Fruit fly (Drosophila melanogaster) whole organism, prepupa: ENCODE data around the gene CG31548.

Experiments used
- CG10631 ChIP-seq: fragments of 200-800 bp; sonication (Bioruptor generic); optimal IDR thresholded peaks from 2 replicates; lab custom pipeline; 2016; ENCODE audit warnings: missing biosample characterization, missing genetic modification characterization
- CG10669 ChIP-seq: fragments of 200-800 bp; sonication (Bioruptor generic); optimal IDR thresholded peaks from 3 replicates; lab custom pipeline; 2018; ENCODE audit warnings: missing biosample characterization, mild to moderate bottlenecking, missing genetic modification characterization, moderate library complexity
- CG11294 ChIP-seq: fragments of 200-800 bp; sonication (Bioruptor generic); IDR thresholded peaks from 2 replicates; pipeline ENCODE4 v1.3.6; 2022; ENCODE audit warnings: missing biosample characterization, missing genetic modification characterization
- CG11762 ChIP-seq: fragments of 200-800 bp; sonication (Bioruptor generic); optimal IDR thresholded peaks from 3 replicates; lab custom pipeline; 2016; ENCODE audit warnings: missing biosample characterization, missing genetic modification characterization; ENCODE audit not compliant: insufficient read depth
- CG11902 ChIP-seq: fragments of 200-800 bp; sonication (Bioruptor generic); optimal IDR thresholded peaks from 3 replicates; lab custom pipeline; 2016; ENCODE audit warnings: missing biosample characterization, missing genetic modification characterization
- CG15336 ChIP-seq: fragments of 200-800 bp; sonication (Bioruptor generic); IDR thresholded peaks from 2 replicates; pipeline ENCODE4 v1.3.6; 2022; ENCODE audit warnings: missing biosample characterization, missing genetic modification characterization
- CG1621 ChIP-seq: fragments of 200-800 bp; sonication (Bioruptor generic); optimal IDR thresholded peaks from 3 replicates; lab custom pipeline; 2018; ENCODE audit warnings: missing biosample characterization, mild to moderate bottlenecking, missing genetic modification characterization
- CG3032 ChIP-seq: fragments of 200-800 bp; optimal IDR thresholded peaks from 2 replicates; lab custom pipeline; 2019; ENCODE audit warnings: missing biosample characterization, mild to moderate bottlenecking, missing genetic modification characterization, moderate library complexity
- CG31627 ChIP-seq: fragments of 200-800 bp; sonication (Bioruptor generic); optimal IDR thresholded peaks from 3 replicates; lab custom pipeline; 2016; ENCODE audit warnings: missing biosample characterization, missing genetic modification characterization
- CG32006 ChIP-seq: fragments of 200-800 bp; sonication (Bioruptor generic); optimal IDR thresholded peaks from 3 replicates; lab custom pipeline; 2017; ENCODE audit warnings: missing biosample characterization, mild to moderate bottlenecking, missing genetic modification characterization
- CG34406 ChIP-seq: fragments of 200-800 bp; sonication (Bioruptor generic); optimal IDR thresholded peaks from 3 replicates; lab custom pipeline; 2016; ENCODE audit warnings: missing biosample characterization, missing genetic modification characterization
- CG3919 ChIP-seq: fragments of 200-800 bp; sonication (Bioruptor generic); optimal IDR thresholded peaks from 3 replicates; lab custom pipeline; 2016; ENCODE audit warnings: missing biosample characterization, missing genetic modification characterization
- CG4318 ChIP-seq: fragments of 200-800 bp; sonication (Bioruptor generic); optimal IDR thresholded peaks from 3 replicates; lab custom pipeline; 2017; ENCODE audit warnings: missing biosample characterization, mild to moderate bottlenecking, missing genetic modification characterization
- CG6163 ChIP-seq: fragments of 200-800 bp; sonication (Bioruptor generic); IDR thresholded peaks from 3 replicates; pipeline ENCODE4 v1.3.6; 2022; ENCODE audit warnings: missing biosample characterization, missing genetic modification characterization
- CG6276 ChIP-seq: fragments of 200-800 bp; sonication (Bioruptor generic); optimal IDR thresholded peaks from 2 replicates; lab custom pipeline; 2017; ENCODE audit warnings: missing biosample characterization, mild to moderate bottlenecking, missing genetic modification characterization
- CG6792 ChIP-seq: fragments of 200-800 bp; sonication (Bioruptor generic); optimal IDR thresholded peaks from 3 replicates; lab custom pipeline; 2016; ENCODE audit warnings: missing biosample characterization, missing genetic modification characterization
- CG6808 ChIP-seq: fragments of 200-800 bp; sonication (Bioruptor generic); optimal IDR thresholded peaks from 3 replicates; lab custom pipeline; 2017; ENCODE audit warnings: missing biosample characterization, missing genetic modification characterization, mild to moderate bottlenecking, moderate library complexity, missing genetic modification reagents
- CG6854 ChIP-seq: fragments of 200-800 bp; sonication (Bioruptor generic); optimal IDR thresholded peaks from 2 replicates; lab custom pipeline; 2017; ENCODE audit warnings: missing biosample characterization, mild to moderate bottlenecking, missing genetic modification characterization
- CG7368 ChIP-seq: fragments of 200-800 bp; sonication (Bioruptor generic); optimal IDR thresholded peaks from 3 replicates; lab custom pipeline; 2016; ENCODE audit warnings: missing biosample characterization, missing genetic modification characterization
- CG8119 ChIP-seq: fragments of 200-800 bp; sonication (Bioruptor generic); IDR thresholded peaks from 3 replicates; pipeline ENCODE4 v1.3.6; 2022; ENCODE audit warnings: missing biosample characterization, missing genetic modification characterization
- CG8319 ChIP-seq: fragments of 200-800 bp; sonication (Bioruptor generic); optimal IDR thresholded peaks from 3 replicates; lab custom pipeline; 2016; ENCODE audit warnings: missing biosample characterization, missing genetic modification characterization
- CG9139 ChIP-seq: fragments of 200-800 bp; sonication (Bioruptor generic); optimal IDR thresholded peaks from 3 replicates; lab custom pipeline; 2017; ENCODE audit warnings: missing biosample characterization, mild to moderate bottlenecking, missing genetic modification characterization
- Eip75B ChIP-seq: fragments of 200-800 bp; sonication (Bioruptor generic); optimal IDR thresholded peaks from 3 replicates; lab custom pipeline; 2016; ENCODE audit warnings: missing biosample characterization, missing genetic modification characterization
- Eip78C ChIP-seq: fragments of 200-800 bp; sonication (Bioruptor generic); peaks from one replicate; lab custom pipeline; 2016; ENCODE audit warnings: missing biosample characterization, missing genetic modification characterization
- Gug ChIP-seq: fragments of 200-800 bp; sonication (Bioruptor generic); IDR thresholded peaks from 2 replicates; pipeline ENCODE4 v1.3.6; 2022; ENCODE audit warnings: missing biosample characterization, missing genetic modification characterization
- Hr38 ChIP-seq: sonication (Bioruptor generic); optimal IDR thresholded peaks from 2 replicates; lab custom pipeline; 2016; ENCODE audit warnings: missing biosample characterization, missing genetic modification characterization
- Hr4 ChIP-seq: fragments of 200-800 bp; sonication (Bioruptor generic); optimal IDR thresholded peaks from 3 replicates; lab custom pipeline; 2016; ENCODE audit warnings: missing biosample characterization, missing genetic modification characterization
- Lpt ChIP-seq: fragments of 200-800 bp; sonication (Bioruptor generic); optimal IDR thresholded peaks from 3 replicates; lab custom pipeline; 2016; ENCODE audit warnings: missing biosample characterization, missing genetic modification characterization
- Met ChIP-seq: fragments of 200-800 bp; sonication (Bioruptor generic); optimal IDR thresholded peaks from 3 replicates; lab custom pipeline; 2016; ENCODE audit warnings: missing biosample characterization, missing genetic modification characterization
- OdsH ChIP-seq: fragments of 200-800 bp; sonication (Bioruptor generic); optimal IDR thresholded peaks from 3 replicates; lab custom pipeline; 2016; ENCODE audit warnings: missing biosample characterization, missing genetic modification characterization
- Smox ChIP-seq: fragments of 200-800 bp; sonication (Bioruptor generic); optimal IDR thresholded peaks from 3 replicates; lab custom pipeline; 2016; ENCODE audit warnings: missing biosample characterization, missing genetic modification characterization
- Sox102F ChIP-seq: fragments of 200-800 bp; sonication (Bioruptor generic); optimal IDR thresholded peaks from 2 replicates; lab custom pipeline; 2016; ENCODE audit warnings: missing biosample characterization, mild to moderate bottlenecking, missing genetic modification characterization
- Sox15 ChIP-seq: fragments of 200-800 bp; sonication (Bioruptor generic); optimal IDR thresholded peaks from 3 replicates; lab custom pipeline; 2016; ENCODE audit warnings: missing biosample characterization, missing genetic modification characterization
- achi ChIP-seq: fragments of 200-800 bp; sonication (Bioruptor generic); optimal IDR thresholded peaks from 3 replicates; lab custom pipeline; 2016; ENCODE audit warnings: missing biosample characterization, missing genetic modification characterization
- cyc ChIP-seq: fragments of 200-800 bp; sonication (Bioruptor generic); optimal IDR thresholded peaks from 3 replicates; lab custom pipeline; 2016; ENCODE audit warnings: missing biosample characterization, missing genetic modification characterization
- dsx ChIP-seq: fragments of 200-800 bp; optimal IDR thresholded peaks from 3 replicates; lab custom pipeline; 2019; ENCODE audit warnings: missing biosample characterization, mild to moderate bottlenecking, missing genetic modification characterization, moderate library complexity; ENCODE audit not compliant: poor library complexity, severe bottlenecking
- eg ChIP-seq: fragments of 200-800 bp; sonication (Bioruptor generic); IDR thresholded peaks from 3 replicates; pipeline ENCODE4 v1.3.6; 2022; ENCODE audit warnings: missing biosample characterization, missing genetic modification characterization
- esn ChIP-seq: fragments of 200-800 bp; sonication (Bioruptor generic); optimal IDR thresholded peaks from 2 replicates; lab custom pipeline; 2016; ENCODE audit warnings: missing biosample characterization, mild to moderate bottlenecking, missing genetic modification characterization, moderate library complexity
- fd59A ChIP-seq: fragments of 200-800 bp; sonication (Bioruptor generic); optimal IDR thresholded peaks from 2 replicates; lab custom pipeline; 2017; ENCODE audit warnings: missing biosample characterization, mild to moderate bottlenecking, missing genetic modification characterization, missing genetic modification reagents
- fd85E ChIP-seq: fragments of 200-800 bp; sonication (Bioruptor generic); optimal IDR thresholded peaks from 3 replicates; lab custom pipeline; 2016; ENCODE audit warnings: missing biosample characterization, missing genetic modification characterization
- fkh ChIP-seq: fragments of 200-800 bp; sonication (Bioruptor generic); optimal IDR thresholded peaks from 3 replicates; lab custom pipeline; 2017; ENCODE audit warnings: missing biosample characterization, mild to moderate bottlenecking, missing genetic modification characterization, moderate library complexity
- lz ChIP-seq: fragments of 200-800 bp; sonication (Bioruptor generic); optimal IDR thresholded peaks from 3 replicates; lab custom pipeline; 2016; ENCODE audit warnings: missing biosample characterization, missing genetic modification characterization
- net ChIP-seq: fragments of 200-800 bp; sonication (Bioruptor generic); optimal IDR thresholded peaks from 3 replicates; lab custom pipeline; 2016; ENCODE audit warnings: missing biosample characterization, missing genetic modification characterization
- pdm3 ChIP-seq: fragments of 200-800 bp; sonication (Bioruptor generic); optimal IDR thresholded peaks from 3 replicates; lab custom pipeline; 2016; ENCODE audit warnings: missing biosample characterization, missing genetic modification characterization
- salr ChIP-seq, 2 experiments: fragments of 200-800 bp; sonication (Bioruptor generic); optimal IDR thresholded peaks; 3 replicates each; lab custom pipeline; 2016 to 2018; ENCODE audit warnings: missing biosample characterization in 2 of 2, missing genetic modification characterization in 2 of 2, mild to moderate bottlenecking in 1 of 2
- spab ChIP-seq: fragments of 200-800 bp; sonication (Bioruptor generic); optimal IDR thresholded peaks from 2 replicates; lab custom pipeline; 2017; ENCODE audit warnings: missing biosample characterization, mild to moderate bottlenecking, missing genetic modification characterization, missing genetic modification reagents
- ss ChIP-seq, 2 experiments: fragments of 200-800 bp; sonication (Bioruptor generic); optimal IDR thresholded peaks; 2 replicates in 1 of 2; 3 replicates in 1 of 2; lab custom pipeline; 2017 to 2018; ENCODE audit warnings: mild to moderate bottlenecking in 2 of 2, missing biosample characterization in 2 of 2, missing genetic modification characterization in 2 of 2, moderate library complexity in 1 of 2
- svp ChIP-seq: fragments of 200-800 bp; sonication (Bioruptor generic); peaks from one replicate; lab custom pipeline; 2016; ENCODE audit warnings: missing biosample characterization, missing genetic modification characterization
- topi ChIP-seq: fragments of 200-800 bp; sonication (Bioruptor generic); optimal IDR thresholded peaks from 3 replicates; lab custom pipeline; 2016; ENCODE audit warnings: missing biosample characterization, missing genetic modification characterization
- vri ChIP-seq: fragments of 200-800 bp; sonication (Bioruptor generic); optimal IDR thresholded peaks from 3 replicates; lab custom pipeline; 2016; ENCODE audit warnings: missing biosample characterization, mild to moderate bottlenecking, missing genetic modification characterization

CG31548 gene

dm6 chr3R:5648569-5649476 is 12.2 kb upstream of the CG31548 start, which contains the start of the genes MTA1-like and Sec23:
Gene MTA1-like, minus strand, starts transcription at chr3R:5648738.
Gene Sec23, plus strand, starts transcription at chr3R:5649065.
- TF ChIP-seq CG11762 (GFP tag; lab: Kevin White, UChicago) (peak; percentile 29), CG10631 (GFP tag; lab: Kevin White, UChicago) (peak; percentile 77), eg (0 out of 3 replicates have a peak, but pooled peaks have one; percentile 38), topi (GFP tag; lab: Kevin White, UChicago) (peak; percentile 40), Smox (peak; percentile 45), CG31627 (GFP tag; lab: Kevin White, UChicago) (peak; percentile 65), CG8119 (GFP tag; lab: Robert Waterston, UW) (no peak), CG4318 (GFP tag; lab: Kevin White, UChicago) (no peak), CG11294 (0 out of 2 replicates have a peak, but pooled peaks have one; percentile 11), vri (GFP tag; lab: Kevin White, UChicago) (peak; percentile 28), lz (GFP tag; lab: Kevin White, UChicago) (peak; percentile 58), CG15336 (GFP tag; lab: Robert Waterston, UW) (no peak), CG10669 (GFP tag; lab: Kevin White, UChicago) (peak; percentile 21), OdsH (peak; percentile 76), CG1621 (tag; lab: Kevin White, UChicago) (no peak), fd85E (GFP tag; lab: Kevin White, UChicago) (no peak), pdm3 (GFP tag; lab: Kevin White, UChicago) (peak; percentile 44), Eip78C (peak; percentile 57), CG3032 (tag; lab: Kevin White, UChicago) (peak; percentile 54), CG6854 (GFP tag; lab: Kevin White, UChicago) (peak; percentile 12), achi (GFP tag; lab: Kevin White, UChicago) (peak; percentile 63), CG8319 (GFP tag; lab: Kevin White, UChicago) (peak; percentile 34), Gug (GFP tag; lab: Robert Waterston, UW) (peak; percentile 11; the same call in 1 of the 2 replicates), Hr4 (GFP tag; lab: Kevin White, UChicago) (peak; percentile 61), fd59A (GFP tag; lab: Kevin White, UChicago) (peak; percentile 18), salr (GFP tag; optimal IDR thresholded peaks at IDR 0.05; lab: Kevin White, UChicago) (peak; percentile 35 to 59), CG7368 (no peak), fkh (GFP tag; lab: Kevin White, UChicago) (peak; percentile 91), Lpt (GFP tag; lab: Kevin White, UChicago) (peak; percentile 4), Sox15 (GFP tag; lab: Kevin White, UChicago) (peak; percentile 43), CG6808 (GFP tag; lab: Kevin White, UChicago) (no peak), cyc (GFP tag; lab: Kevin White, UChicago) (peak; percentile 51), net (GFP tag; lab: Kevin White, UChicago) (peak; percentile 34), Sox102F (peak; percentile 58), CG9139 (no peak), Hr38 (GFP tag; lab: Kevin White, UChicago) (no peak), CG6163 (GFP tag; lab: Robert Waterston, UW) (peak; percentile 31; the same call in 1 of the 3 replicates), CG3919 (GFP tag; lab: Kevin White, UChicago) (peak; percentile 49), CG6276 (GFP tag; lab: Kevin White, UChicago) (no peak), svp (GFP tag; lab: Kevin White, UChicago) (peak; percentile 88), Met (GFP tag; lab: Kevin White, UChicago) (peak; percentile 44), dsx (GFP tag; lab: Kevin White, UChicago) (peak; percentile 48), CG11902 (GFP tag; lab: Kevin White, UChicago) (peak; percentile 49), CG34406 (GFP tag; lab: Kevin White, UChicago) (peak; percentile 50), esn (peak; percentile 73), spab (GFP tag; lab: Kevin White, UChicago) (no peak), CG32006 (GFP tag; lab: Kevin White, UChicago) (peak; percentile 66), CG6792 (GFP tag; lab: Kevin White, UChicago) (peak; percentile 58), Eip75B (GFP tag; lab: Kevin White, UChicago) (no peak), ss (GFP tag; optimal IDR thresholded peaks at IDR 0.05; lab: Kevin White, UChicago) (peak; percentile 21 to 28)
